Worm (Caenorhabditis elegans): ENCODE measurements around the gene grl-31.

ce11 chrV:3579248-3579647, 21.7 kb upstream of the grl-31 start:
- TF ChIP-seq rbr-2 (tag; optimal IDR thresholded peaks at IDR 0.05) (no peak), fkh-10 (GFP tag; optimal IDR thresholded peaks at IDR 0.05) (no peak), nhr-77 (tag; optimal IDR thresholded peaks at IDR 0.05) (no peak), nhr-237 (tag; optimal IDR thresholded peaks at IDR 0.05) (no peak), unc-39 (tag; optimal IDR thresholded peaks at IDR 0.05) (no peak), aly-2 (tag; optimal IDR thresholded peaks at IDR 0.05) (no peak), nhr-11 (tag; optimal IDR thresholded peaks at IDR 0.05) (no peak), daf-8 (GFP tag; IDR thresholded peaks at IDR 0.05) (no peak), nhr-25 (tag; optimal IDR thresholded peaks at IDR 0.05; ENCODE audit: borderline replicate concordance, insufficient read depth) (no peak), mdt-29 (GFP tag; IDR thresholded peaks at IDR 0.05) (no peak)
